Fruit fly (Drosophila melanogaster) whole organism, embryonic: ENCODE measurements around the gene CG9839.

ENCODE experiments used
- Adf1 ChIP-seq: fragments of 200-800 bp; sonication (Bioruptor generic); IDR thresholded peaks from 2 replicates; pipeline ENCODE4 v1.3.6; 2022; ENCODE audit warnings: missing biosample characterization, missing genetic modification characterization
- CG1024 ChIP-seq: fragments of 200-800 bp; sonication (Bioruptor generic); IDR thresholded peaks from 2 replicates; pipeline ENCODE4 v1.3.6; 2022; ENCODE audit warnings: missing biosample characterization, missing genetic modification characterization
- CG10366 ChIP-seq: fragments of 200-800 bp; sonication (Bioruptor generic); IDR thresholded peaks from 2 replicates; pipeline ENCODE4 v1.3.6; 2022; ENCODE audit warnings: missing biosample characterization, missing genetic modification characterization
- CG12236 ChIP-seq: fragments of 200-800 bp; sonication (Bioruptor generic); optimal IDR thresholded peaks from 2 replicates; lab custom pipeline; 2016; ENCODE audit warnings: missing biosample characterization, missing genetic modification characterization
- CG12769 ChIP-seq: fragments of 200-800 bp; sonication (Bioruptor generic); optimal IDR thresholded peaks from 2 replicates; lab custom pipeline; 2019; ENCODE audit warnings: missing biosample characterization, mild to moderate bottlenecking, missing genetic modification characterization, moderate library complexity
- CG12942 ChIP-seq: fragments of 200-800 bp; sonication (Bioruptor generic); optimal IDR thresholded peaks from 3 replicates; lab custom pipeline; 2016; ENCODE audit warnings: missing biosample characterization, missing genetic modification characterization
- CG1529 ChIP-seq: fragments of 200-800 bp; sonication (Bioruptor generic); optimal IDR thresholded peaks from 3 replicates; lab custom pipeline; 2018; ENCODE audit warnings: missing biosample characterization, missing genetic modification characterization
- CG15479 ChIP-seq: fragments of 200-800 bp; sonication (Bioruptor generic); optimal IDR thresholded peaks from 3 replicates; lab custom pipeline; 2019; ENCODE audit warnings: missing biosample characterization, mild to moderate bottlenecking, missing genetic modification characterization, moderate library complexity
- CG15696 ChIP-seq: fragments of 200-800 bp; sonication (Bioruptor generic); optimal IDR thresholded peaks from 2 replicates; lab custom pipeline; 2019; ENCODE audit warnings: missing biosample characterization, mild to moderate bottlenecking, missing genetic modification characterization, moderate library complexity
- CG16813 ChIP-seq: fragments of 200-800 bp; sonication (Bioruptor generic); IDR thresholded peaks from 3 replicates; pipeline ENCODE4 v1.3.6; 2022; ENCODE audit warnings: missing biosample characterization, missing genetic modification characterization; ENCODE audit not compliant: partially characterized antibody
- CG1792 ChIP-seq: fragments of 200-800 bp; sonication (Bioruptor generic); optimal IDR thresholded peaks from 2 replicates; lab custom pipeline; 2016; ENCODE audit warnings: missing biosample characterization, missing genetic modification characterization
- CG2120 ChIP-seq: fragments of 200-800 bp; sonication (Bioruptor generic); optimal IDR thresholded peaks from 3 replicates; lab custom pipeline; 2016; ENCODE audit warnings: missing biosample characterization, missing genetic modification characterization
- CG2129 ChIP-seq: fragments of 200-800 bp; sonication (Bioruptor generic); IDR thresholded peaks from 2 replicates; pipeline ENCODE4 v1.3.6; 2022; ENCODE audit warnings: missing biosample characterization, missing genetic modification characterization; ENCODE audit not compliant: partially characterized antibody
- CG2678 ChIP-seq: fragments of 200-800 bp; sonication (Bioruptor generic); optimal IDR thresholded peaks from 3 replicates; lab custom pipeline; 2019; ENCODE audit warnings: missing biosample characterization, mild to moderate bottlenecking, missing genetic modification characterization, moderate library complexity
- CG3163 ChIP-seq: fragments of 200-800 bp; sonication (Bioruptor generic); optimal IDR thresholded peaks from 3 replicates; lab custom pipeline; 2016; ENCODE audit warnings: missing biosample characterization, missing genetic modification characterization
- CG34422 ChIP-seq: fragments of 200-800 bp; sonication (Bioruptor generic); IDR thresholded peaks from 3 replicates; pipeline ENCODE4 v1.3.6; 2022; ENCODE audit warnings: missing biosample characterization, missing genetic modification characterization
- CG7556 ChIP-seq: fragments of 200-800 bp; sonication (Bioruptor generic); optimal IDR thresholded peaks from 2 replicates; lab custom pipeline; 2017; ENCODE audit warnings: missing biosample characterization, mild to moderate bottlenecking, missing genetic modification characterization
- CG8281 ChIP-seq: fragments of 200-800 bp; sonication (Bioruptor generic); optimal IDR thresholded peaks from 2 replicates; lab custom pipeline; 2018; ENCODE audit warnings: missing biosample characterization, mild to moderate bottlenecking, missing genetic modification characterization, moderate library complexity
- CG8478 ChIP-seq: fragments of >200 bp; optimal IDR thresholded peaks from 2 replicates; lab custom pipeline; 2018
- CG9215 ChIP-seq: fragments of 200-800 bp; sonication (Bioruptor generic); IDR thresholded peaks from 2 replicates; pipeline ENCODE4 v1.3.6; 2022; ENCODE audit warnings: missing biosample characterization, missing genetic modification characterization
- CG9727 ChIP-seq: fragments of 200-800 bp; sonication (Bioruptor generic); optimal IDR thresholded peaks from 3 replicates; lab custom pipeline; 2017; ENCODE audit warnings: missing biosample characterization, mild to moderate bottlenecking, missing genetic modification characterization
- CkIIα-i1 ChIP-seq: fragments of 200-800 bp; sonication (Bioruptor generic); IDR thresholded peaks from 2 replicates; pipeline ENCODE4 v1.3.6; 2022; ENCODE audit warnings: missing biosample characterization, missing genetic modification characterization
- CoRest ChIP-seq: fragments of 200-800 bp; sonication (Bioruptor generic); optimal IDR thresholded peaks from 3 replicates; lab custom pipeline; 2018; ENCODE audit warnings: missing biosample characterization, mild to moderate bottlenecking, missing genetic modification characterization, moderate library complexity
- D19B ChIP-seq: fragments of 200-800 bp; sonication (Bioruptor generic); optimal IDR thresholded peaks from 2 replicates; lab custom pipeline; 2017; ENCODE audit warnings: missing biosample characterization, mild to moderate bottlenecking, missing genetic modification characterization
- Eip74EF ChIP-seq, 2 experiments: fragments of 200-800 bp in 1 of 2; fragments of >200 bp in 1 of 2; sonication (Bioruptor generic) in 1 of 2; optimal IDR thresholded peaks; 2 replicates each; lab custom pipeline; 2017 to 2019; ENCODE audit warnings: missing biosample characterization in 2 of 2, missing genetic modification characterization in 2 of 2, mild to moderate bottlenecking in 1 of 2, moderate library complexity in 1 of 2
- GATAe ChIP-seq: fragments of 200-800 bp; sonication (Bioruptor generic); conservative IDR thresholded peaks from 2 replicates; pipeline ENCODE4 v1.3.6; 2022; ENCODE audit warnings: missing biosample characterization, missing genetic modification characterization
- HmgZ ChIP-seq: fragments of 200-800 bp; sonication (Bioruptor generic); optimal IDR thresholded peaks from 2 replicates; lab custom pipeline; 2018; ENCODE audit warnings: missing biosample characterization, mild to moderate bottlenecking, missing genetic modification characterization
- Mes4 ChIP-seq: fragments of 200-800 bp; sonication (Bioruptor generic); optimal IDR thresholded peaks from 2 replicates; lab custom pipeline; 2016; ENCODE audit warnings: missing biosample characterization, missing genetic modification characterization
- NC2α ChIP-seq: fragments of 200-800 bp; sonication (Bioruptor generic); optimal IDR thresholded peaks from 2 replicates; lab custom pipeline; 2016; ENCODE audit warnings: missing biosample characterization, missing genetic modification characterization
- Nf-YA ChIP-seq: fragments of 200-800 bp; sonication (Bioruptor generic); IDR thresholded peaks from 2 replicates; pipeline ENCODE4 v1.3.6; 2022; ENCODE audit warnings: missing biosample characterization, missing genetic modification characterization
- Opbp ChIP-seq: fragments of 200-800 bp; sonication (Bioruptor generic); IDR thresholded peaks from 3 replicates; pipeline ENCODE4 v1.3.6; 2022; ENCODE audit warnings: missing biosample characterization, missing genetic modification characterization; ENCODE audit not compliant: partially characterized antibody
- Sry-δ ChIP-seq: fragments of 200-800 bp; sonication (Bioruptor generic); optimal IDR thresholded peaks from 2 replicates; lab custom pipeline; 2016; ENCODE audit warnings: missing biosample characterization, missing genetic modification characterization
- Xrp1 ChIP-seq: fragments of 200-800 bp; sonication (Bioruptor generic); IDR thresholded peaks from 2 replicates; pipeline ENCODE4 v1.3.6; 2022; ENCODE audit warnings: missing biosample characterization, missing genetic modification characterization
- corto ChIP-seq: fragments of 200-800 bp; sonication (Bioruptor generic); optimal IDR thresholded peaks from 2 replicates; lab custom pipeline; 2016; ENCODE audit warnings: missing biosample characterization, mild to moderate bottlenecking, missing genetic modification characterization, moderate library complexity
- crc ChIP-seq: fragments of 200-800 bp; sonication (Bioruptor generic); optimal IDR thresholded peaks from 2 replicates; lab custom pipeline; 2016; ENCODE audit warnings: missing biosample characterization, missing genetic modification characterization
- danr ChIP-seq: fragments of 200-800 bp; sonication (Bioruptor generic); IDR thresholded peaks from 2 replicates; pipeline ENCODE4 v1.3.6; 2022; ENCODE audit warnings: missing biosample characterization, missing genetic modification characterization
- emc ChIP-seq: fragments of 200-800 bp; sonication (Bioruptor generic); optimal IDR thresholded peaks from 2 replicates; lab custom pipeline; 2016; ENCODE audit warnings: missing biosample characterization, missing genetic modification characterization
- ewg ChIP-seq: fragments of 200-800 bp; sonication (Bioruptor generic); optimal IDR thresholded peaks from 3 replicates; lab custom pipeline; 2017; ENCODE audit warnings: mild to moderate bottlenecking, missing biosample characterization, missing genetic modification reagents, missing genetic modification characterization
- exex ChIP-seq: fragments of 200-800 bp; sonication (Bioruptor generic); optimal IDR thresholded peaks from 4 replicates; lab custom pipeline; 2018; ENCODE audit warnings: missing biosample characterization, mild to moderate bottlenecking, missing genetic modification characterization, moderate library complexity
- ftz-f1 ChIP-seq: fragments of 200-800 bp; sonication (Bioruptor generic); optimal IDR thresholded peaks from 2 replicates; lab custom pipeline; 2016; ENCODE audit warnings: missing biosample characterization, missing genetic modification characterization
- gsb ChIP-seq: fragments of 200-800 bp; sonication (Bioruptor generic); IDR thresholded peaks from 2 replicates; pipeline ENCODE4 v1.3.6; 2022; ENCODE audit warnings: missing biosample characterization, missing genetic modification characterization
- lilli ChIP-seq: fragments of 200-800 bp; sonication (Bioruptor generic); optimal IDR thresholded peaks from 3 replicates; lab custom pipeline; 2016; ENCODE audit warnings: missing biosample characterization, missing genetic modification characterization
- maf-S ChIP-seq: fragments of 200-800 bp; sonication (Bioruptor generic); optimal IDR thresholded peaks from 2 replicates; lab custom pipeline; 2016; ENCODE audit warnings: missing biosample characterization, missing genetic modification characterization
- nmo ChIP-seq: fragments of 200-800 bp; sonication (Bioruptor generic); optimal IDR thresholded peaks from 2 replicates; lab custom pipeline; 2018; ENCODE audit warnings: missing biosample characterization, mild to moderate bottlenecking, missing genetic modification characterization, moderate library complexity
- onecut ChIP-seq: fragments of 200-800 bp; sonication (Bioruptor generic); IDR thresholded peaks from 2 replicates; pipeline ENCODE4 v1.3.6; 2022; ENCODE audit warnings: missing biosample characterization, missing genetic modification characterization
- otp ChIP-seq: fragments of 200-800 bp; sonication (Bioruptor generic); IDR thresholded peaks from 3 replicates; pipeline ENCODE4, ENCODE4 v1.3.6; 2022; ENCODE audit warnings: missing biosample characterization, missing genetic modification characterization
- pan ChIP-seq, 4 experiments: fragments of >200 bp in 3 of 4; fragments of 200-800 bp in 1 of 4; sonication (Bioruptor generic) in 1 of 4; optimal IDR thresholded peaks in 3 of 4; IDR thresholded peaks in 1 of 4; 2 replicates each; pipeline versions ENCODE4 v1.3.6 to Lab custom; 2017 to 2022; ENCODE audit warnings: missing biosample characterization in 2 of 4, missing genetic modification characterization in 2 of 4, mixed read lengths in 1 of 4
- slou ChIP-seq: fragments of 200-800 bp; sonication (Bioruptor generic); optimal IDR thresholded peaks from 3 replicates; lab custom pipeline; 2016; ENCODE audit warnings: missing biosample characterization, missing genetic modification characterization
- sug ChIP-seq: fragments of 200-800 bp; optimal IDR thresholded peaks from 2 replicates; lab custom pipeline; 2019; ENCODE audit warnings: missing biosample characterization, mild to moderate bottlenecking, missing genetic modification characterization, moderate library complexity

CG9839 gene

dm6 chr3R:8849373-8850228 is 44.0 kb upstream of the CG9839 start (continued):
- TF ChIP-seq sug (tag; lab: Kevin White, UChicago) (no peak), CG9727 (peak; percentile 58), Sry-δ (GFP tag; lab: Kevin White, UChicago) (no peak), Opbp (no peak), Adf1 (no peak), CG9215 (GFP tag; lab: Robert Waterston, UW) (no peak), CG12769 (tag; lab: Kevin White, UChicago) (no peak), gsb (GFP tag; lab: Robert Waterston, UW) (no peak), CG12236 (GFP tag; lab: Kevin White, UChicago) (no peak), Eip74EF (GFP tag; optimal IDR thresholded peaks at IDR 0.05; lab: Kevin White, UChicago) (no peak), exex (no peak), CG15479 (GFP tag; lab: Kevin White, UChicago) (no peak), onecut (GFP tag; lab: Robert Waterston, UW) (no peak), emc (GFP tag; lab: Kevin White, UChicago) (no peak), CG10366 (GFP tag; lab: Robert Waterston, UW) (0 out of 2 replicates have a peak, but pooled peaks have one; percentile 9), CG1024 (GFP tag; lab: Robert Waterston, UW) (no peak), ftz-f1 (no peak), crc (GFP tag; lab: Kevin White, UChicago) (no peak), CG7556 (peak; percentile 25), CG15696 (tag; lab: Kevin White, UChicago) (peak; percentile 46), Nf-YA (GFP tag; lab: Robert Waterston, UW) (no peak), otp (GFP tag; lab: Robert Waterston, UW) (0 out of 3 replicates have a peak, but pooled peaks have one; percentile 30), CG12942 (GFP tag; lab: Kevin White, UChicago) (no peak), GATAe (no peak), ewg (no peak), maf-S (GFP tag; lab: Kevin White, UChicago) (no peak), lilli (GFP tag; lab: Kevin White, UChicago) (peak; percentile 5), Xrp1 (GFP tag; lab: Robert Waterston, UW) (peak; percentile 55; the same call in 1 of the 2 replicates), CG34422 (GFP tag; lab: Robert Waterston, UW) (0 out of 3 replicates have a peak, but pooled peaks have one; percentile 21), CG2129 (GFP tag; lab: Robert Waterston, UW) (no peak), CoRest (peak; percentile 43), CG8281 (no peak), danr (GFP tag; lab: Robert Waterston, UW) (no peak), CG1792 (GFP tag; lab: Kevin White, UChicago) (no peak), D19B (no peak), NC2α (no peak), CG1529 (GFP tag; lab: Kevin White, UChicago) (peak; percentile 23), slou (no peak), CG16813 (GFP tag; lab: Robert Waterston, UW) (no peak), CkIIα-i1 (GFP tag; lab: Robert Waterston, UW) (no peak), corto (GFP tag; lab: Kevin White, UChicago) (no peak), nmo (GFP tag; lab: Kevin White, UChicago) (peak; percentile 41), CG3163 (no peak), CG8478 (lab: Kevin White, UChicago) (no peak), Mes4 (peak; percentile 2), pan (optimal IDR thresholded peaks at IDR 0.05; lab: Kevin White, UChicago) (no peak), pan (GFP tag; optimal IDR thresholded peaks at IDR 0.05 in 1 of 2, IDR thresholded peaks at IDR 0.05 in 1 of 2) (peak in 1 of 2 experiments; percentile 35), CG2120 (GFP tag; lab: Kevin White, UChicago) (no peak), CG2678 (tag; lab: Kevin White, UChicago) (peak; percentile 20), HmgZ (tag; lab: Kevin White, UChicago) (no peak)
